Fruit fly (Drosophila melanogaster): ENCODE measurements around the gene CG34456.
A peak's percentile ranks its signal among the peaks of the same experiment; 100 is the strongest.

CG34456 gene

dm6 chr3L:9357830-9358712 lies 3.8 kb upstream of the CG34456 start (continued):
- TF ChIP-seq HmgZ (tag; optimal IDR thresholded peaks at IDR 0.05) (peak; percentile 15), ewg (GFP tag; optimal IDR thresholded peaks at IDR 0.05) (no peak), CG32772 (GFP tag; IDR thresholded peaks at IDR 0.05) (no peak), CG12744 (GFP tag; optimal IDR thresholded peaks at IDR 0.05) (no peak), maf-S (GFP tag; optimal IDR thresholded peaks at IDR 0.05) (no peak), bsh (GFP tag; optimal IDR thresholded peaks at IDR 0.05) (peak in 1 of 2 experiments; percentile 45), kah (GFP tag; optimal IDR thresholded peaks at IDR 0.05) (peak; percentile 20), CG12155 (GFP tag; optimal IDR thresholded peaks at IDR 0.05) (no peak), pan (optimal IDR thresholded peaks at IDR 0.05) (no peak), pan (GFP tag; optimal IDR thresholded peaks at IDR 0.05 in 1 of 2, IDR thresholded peaks at IDR 0.05 in 1 of 2) (no peak), CG4730 (GFP tag; IDR thresholded peaks at IDR 0.05) (no peak), exex (tag; optimal IDR thresholded peaks at IDR 0.05) (peak; percentile 22), CG3281 (GFP tag; optimal IDR thresholded peaks at IDR 0.05) (no peak), CG13296 (GFP tag; optimal IDR thresholded peaks at IDR 0.05) (no peak)

- no peak for TF ChIP-seq sima (GFP tag; optimal IDR thresholded peaks at IDR 0.05)
- TF ChIP-seq fu2 (GFP tag; optimal IDR thresholded peaks at IDR 0.05), result no peak
- TF ChIP-seq Optix (GFP tag; IDR thresholded peaks at IDR 0.05), result no peak
- TF ChIP-seq abd-A (tag; optimal IDR thresholded peaks at IDR 0.05), result no peak
- TF ChIP-seq NK7.1 (GFP tag; optimal IDR thresholded peaks at IDR 0.05), result no peak
- TF ChIP-seq az2 (GFP tag; optimal IDR thresholded peaks at IDR 0.05), result no peak
- no peak for TF ChIP-seq dm (GFP tag; optimal IDR thresholded peaks at IDR 0.05)
- no peak for TF ChIP-seq Tbp (GFP tag; optimal IDR thresholded peaks at IDR 0.05)
- TF ChIP-seq CG10147 (GFP tag; optimal IDR thresholded peaks at IDR 0.05), result no peak
- no peak for TF ChIP-seq jigr1 (GFP tag; IDR thresholded peaks at IDR 0.05)
- no peak for TF ChIP-seq kay (GFP tag; optimal IDR thresholded peaks at IDR 0.05)
- no peak for TF ChIP-seq chn (GFP tag; optimal IDR thresholded peaks at IDR 0.05)
- peak; percentile 13 for TF ChIP-seq exex (tag; optimal IDR thresholded peaks at IDR 0.05)
- no peak for TF ChIP-seq CG1233 (GFP tag; optimal IDR thresholded peaks at IDR 0.05)
- TF ChIP-seq gcm2 (GFP tag; optimal IDR thresholded peaks at IDR 0.05), result no peak
- no peak for TF ChIP-seq CG12219 (GFP tag; optimal IDR thresholded peaks at IDR 0.05)
- no peak for TF ChIP-seq sim (GFP tag; IDR thresholded peaks at IDR 0.05)
- TF ChIP-seq CG10959 (GFP tag; IDR thresholded peaks at IDR 0.05), result no peak
- TF ChIP-seq nmo (GFP tag; optimal IDR thresholded peaks at IDR 0.05), result no peak
- peak; percentile 3 for TF ChIP-seq CoRest (tag; optimal IDR thresholded peaks at IDR 0.05)
- peak; percentile 97 for TF ChIP-seq CG17385 (GFP tag; optimal IDR thresholded peaks at IDR 0.05)
- no peak for TF ChIP-seq CG7963 (GFP tag; IDR thresholded peaks at IDR 0.05; ENCODE audit: partially characterized antibody)
- TF ChIP-seq CG10267 (tag; optimal IDR thresholded peaks at IDR 0.05), result peak; percentile 24
- TF ChIP-seq cwo (GFP tag; optimal IDR thresholded peaks at IDR 0.05), result no peak
- TF ChIP-seq hkb (optimal IDR thresholded peaks at IDR 0.05), result no peak
- no peak for TF ChIP-seq hkb (GFP tag; IDR thresholded peaks at IDR 0.05)
- TF ChIP-seq Usf (GFP tag; optimal IDR thresholded peaks at IDR 0.05), result no peak
- no peak for TF ChIP-seq Spps (tag; optimal IDR thresholded peaks at IDR 0.05)
- no peak for TF ChIP-seq emc (GFP tag; optimal IDR thresholded peaks at IDR 0.05)
- no peak for TF ChIP-seq Mad (GFP tag; optimal IDR thresholded peaks at IDR 0.05)
- TF ChIP-seq BEAF-32 (GFP tag; optimal IDR thresholded peaks at IDR 0.05), result peak; percentile 15
- no peak for TF ChIP-seq CG13894 (tag; optimal IDR thresholded peaks at IDR 0.05)
- peak; percentile 16 for TF ChIP-seq stwl (tag; optimal IDR thresholded peaks at IDR 0.05)
- TF ChIP-seq Hr3 (GFP tag; optimal IDR thresholded peaks at IDR 0.05), result no peak
- no peak for TF ChIP-seq ranshi (GFP tag; IDR thresholded peaks at IDR 0.05)
- TF ChIP-seq B-H1 (GFP tag; IDR thresholded peaks at IDR 0.05), result no peak
- no peak for TF ChIP-seq Blimp-1 (GFP tag; optimal IDR thresholded peaks at IDR 0.05)
Measured at dm6 chr3L:9358713-9359040, 3.2 kb upstream of the CG34456 start, which contains the start of the genes UGP and Svip. UGP (minus strand) TSS chr3L:9358935. Svip (plus strand) TSS chr3L:9358999.

Data from whole organism, embryonic.